Worm (Caenorhabditis elegans) whole organism, young adult: ENCODE results near the gene EEED8.4.

Experiments
- B0019.2 ChIP-seq: fragments of 200-800 bp; sonication (Bioruptor generic); conservative IDR thresholded peaks from 2 replicates; pipeline ENCODE4 v1.3.6; 2022; ENCODE audit warnings: missing genetic modification reagents, missing genetic modification characterization, missing compliant biosample characterization
- F39B2.1 ChIP-seq: fragments of 200-800 bp; sonication (Bioruptor generic); IDR thresholded peaks from 2 replicates; pipeline ENCODE4 v1.3.6; 2022; ENCODE audit warnings: missing genetic modification reagents, missing genetic modification characterization, missing compliant biosample characterization
- F52B5.7 ChIP-seq: sonication (generic microtip); optimal IDR thresholded peaks from 2 replicates; lab custom pipeline; 2016; ENCODE audit warnings: mild to moderate bottlenecking, missing genetic modification characterization, missing compliant biosample characterization
- T26A5.8 ChIP-seq: sonication (generic microtip); optimal IDR thresholded peaks from 2 replicates; lab custom pipeline; 2016; ENCODE audit warnings: missing genetic modification characterization, missing compliant biosample characterization
- Y67H2A.10 ChIP-seq: fragments of 200-800 bp; sonication (Bioruptor generic); conservative IDR thresholded peaks from 2 replicates; pipeline ENCODE4 v1.3.6; 2022; ENCODE audit warnings: missing genetic modification reagents, missing genetic modification characterization, missing compliant biosample characterization
- Y79H2A.3 ChIP-seq: fragments of 200-800 bp; sonication (Bioruptor generic); conservative IDR thresholded peaks from 2 replicates; pipeline ENCODE4 v1.3.6; 2022; ENCODE audit warnings: missing genetic modification reagents, missing genetic modification characterization, missing compliant biosample characterization
- Y95B8A.8 ChIP-seq: fragments of 200-800 bp; sonication (Bioruptor generic); IDR thresholded peaks from 2 replicates; pipeline ENCODE4 v1.3.6; 2022; ENCODE audit warnings: missing genetic modification reagents, missing genetic modification characterization, missing compliant biosample characterization
- ZK185.1 ChIP-seq: sonication (generic microtip); optimal IDR thresholded peaks from 2 replicates; lab custom pipeline; 2016; ENCODE audit warnings: mild to moderate bottlenecking, missing genetic modification characterization, missing compliant biosample characterization; ENCODE audit not compliant: poor library complexity, severe bottlenecking
- akir-1 ChIP-seq: fragments of 200-800 bp; sonication (Bioruptor generic); optimal IDR thresholded peaks from 2 replicates; lab custom pipeline; 2018; ENCODE audit warnings: mild to moderate bottlenecking, missing genetic modification characterization, moderate library complexity, missing compliant biosample characterization
- athp-1 ChIP-seq: sonication (generic microtip); optimal IDR thresholded peaks from 2 replicates; lab custom pipeline; 2017; ENCODE audit warnings: mild to moderate bottlenecking, missing genetic modification characterization, missing compliant biosample characterization
- attf-5 ChIP-seq: fragments of 200-800 bp; sonication (Bioruptor generic); optimal IDR thresholded peaks from 2 replicates; lab custom pipeline; 2018; ENCODE audit warnings: mild to moderate bottlenecking, missing genetic modification characterization, missing compliant biosample characterization
- cebp-1 ChIP-seq, 2 experiments: fragments of 200-800 bp in 1 of 2; sonication (Bioruptor generic) in 1 of 2; sonication (generic microtip) in 1 of 2; IDR thresholded peaks in 1 of 2; optimal IDR thresholded peaks in 1 of 2; 2 replicates each; pipeline versions ENCODE4 v1.3.6 to Lab custom; 2017 to 2022; ENCODE audit warnings: missing compliant biosample characterization in 2 of 2, missing genetic modification characterization in 2 of 2, mild to moderate bottlenecking in 1 of 2, missing genetic modification reagents in 1 of 2, moderate library complexity in 1 of 2
- ceh-27 ChIP-seq: fragments of 200-800 bp; sonication (Bioruptor generic); optimal IDR thresholded peaks from 2 replicates; lab custom pipeline; 2018; ENCODE audit warnings: mild to moderate bottlenecking, missing genetic modification characterization, moderate library complexity, missing compliant biosample characterization
- ceh-91 ChIP-seq: fragments of 200-800 bp; sonication (Bioruptor generic); IDR thresholded peaks from 2 replicates; pipeline ENCODE4 v1.3.6; 2022; ENCODE audit warnings: missing genetic modification reagents, missing genetic modification characterization, missing compliant biosample characterization
- die-1 ChIP-seq: sonication (generic microtip); optimal IDR thresholded peaks from 2 replicates; lab custom pipeline; 2016; ENCODE audit warnings: missing genotype, mild to moderate bottlenecking, missing genetic modification characterization, missing compliant biosample characterization
- ets-4 ChIP-seq: fragments of 200-800 bp; sonication (Bioruptor generic); optimal IDR thresholded peaks from 2 replicates; lab custom pipeline; 2018; ENCODE audit warnings: mild to moderate bottlenecking, missing genetic modification characterization, missing compliant biosample characterization
- hlh-26 ChIP-seq: fragments of 200-800 bp; sonication (Bioruptor generic); conservative IDR thresholded peaks from 2 replicates; pipeline ENCODE4 v1.3.6; 2022; ENCODE audit warnings: missing genetic modification reagents, missing genetic modification characterization, missing compliant biosample characterization
- hmg-1.2 ChIP-seq: fragments of 200-800 bp; sonication (Bioruptor generic); IDR thresholded peaks from 2 replicates; pipeline ENCODE4 v1.3.6; 2022; ENCODE audit warnings: missing genetic modification reagents, missing genetic modification characterization, missing compliant biosample characterization
- hsf-1 ChIP-seq: fragments of 200-800 bp; sonication (Bioruptor generic); IDR thresholded peaks from 2 replicates; pipeline ENCODE4 v1.3.6; 2022; ENCODE audit warnings: missing genetic modification reagents, missing genetic modification characterization, missing compliant biosample characterization
- let-607 ChIP-seq, 2 experiments: fragments of 200-800 bp in 1 of 2; sonication (Bioruptor generic) in 1 of 2; sonication (generic microtip) in 1 of 2; optimal IDR thresholded peaks; 2 replicates each; lab custom pipeline; 2016 to 2018; ENCODE audit warnings: mild to moderate bottlenecking in 2 of 2, missing compliant biosample characterization in 2 of 2, missing genetic modification characterization in 2 of 2, moderate library complexity in 2 of 2, missing genotype in 1 of 2
- lin-26 ChIP-seq: fragments of 200-800 bp; sonication (Bioruptor generic); IDR thresholded peaks from 2 replicates; pipeline ENCODE4 v1.3.6; 2022; ENCODE audit warnings: missing genetic modification reagents, missing genetic modification characterization, missing compliant biosample characterization
- lin-35 ChIP-seq, 3 experiments: fragments of 150-350 bp in 2 of 3; sonication (generic microtip) in 1 of 3; optimal IDR thresholded peaks; 2 replicates each; lab custom pipeline; 2014 to 2018; ENCODE audit warnings: missing biosample characterization in 3 of 3, missing genetic modification characterization in 3 of 3, missing genetic modification reagents in 3 of 3
- lin-54 ChIP-seq: fragments of 200-800 bp; sonication (Bioruptor generic); optimal IDR thresholded peaks from 2 replicates; lab custom pipeline; 2018; ENCODE audit warnings: mild to moderate bottlenecking, missing genetic modification characterization, missing compliant biosample characterization
- madf-8 ChIP-seq: fragments of 200-800 bp; sonication (Bioruptor generic); conservative IDR thresholded peaks from 2 replicates; pipeline ENCODE4 v1.3.6; 2022; ENCODE audit warnings: missing genetic modification reagents, missing genetic modification characterization, missing compliant biosample characterization
- nfya-1 ChIP-seq: sonication (generic microtip); optimal IDR thresholded peaks from 2 replicates; lab custom pipeline; 2017; ENCODE audit warnings: antibody characterized with exemption, missing compliant biosample characterization, missing genetic modification characterization, borderline replicate concordance; ENCODE audit not compliant: insufficient read depth
- pha-4 ChIP-seq: fragments of 150-350 bp; sonication (generic microtip); optimal IDR thresholded peaks from 2 replicates; lab custom pipeline; 2014; ENCODE audit warnings: missing biosample characterization, missing genetic modification reagents, missing genetic modification characterization
- rec-8 ChIP-seq, 2 experiments: sonication (generic microtip); optimal IDR thresholded peaks; 2 replicates each; lab custom pipeline; 2016; ENCODE audit warnings: mild to moderate bottlenecking in 2 of 2, missing genetic modification characterization in 2 of 2, missing genetic modification reagents in 2 of 2, missing genotype in 2 of 2, missing biosample characterization in 1 of 2, missing compliant biosample characterization in 1 of 2, moderate library complexity in 1 of 2
- rpc-1 ChIP-seq, 2 experiments: fragments of 150-350 bp in 1 of 2; sonication (generic microtip) in 1 of 2; optimal IDR thresholded peaks; 2 replicates each; lab custom pipeline; 2014 to 2018; ENCODE audit warnings: missing biosample characterization in 1 of 2, missing genetic modification characterization in 1 of 2, missing genetic modification reagents in 1 of 2, missing genotype in 1 of 2
- snpc-1.1 ChIP-seq: sonication (generic microtip); optimal IDR thresholded peaks from 2 replicates; lab custom pipeline; 2017; ENCODE audit warnings: missing genetic modification characterization, mild to moderate bottlenecking, missing compliant biosample characterization, antibody characterized with exemption, moderate library complexity, missing genotype, missing genetic modification reagents; ENCODE audit not compliant: insufficient read depth
- tbp1 ChIP-seq: fragments of 200-800 bp; sonication (Bioruptor generic); optimal IDR thresholded peaks from 2 replicates; lab custom pipeline; 2018; ENCODE audit warnings: mild to moderate bottlenecking, missing genetic modification characterization, missing compliant biosample characterization
- ztf-26 ChIP-seq: sonication (generic microtip); optimal IDR thresholded peaks from 2 replicates; lab custom pipeline; 2017; ENCODE audit warnings: missing genetic modification characterization, missing compliant biosample characterization

The EEED8.4 gene

DNA sequence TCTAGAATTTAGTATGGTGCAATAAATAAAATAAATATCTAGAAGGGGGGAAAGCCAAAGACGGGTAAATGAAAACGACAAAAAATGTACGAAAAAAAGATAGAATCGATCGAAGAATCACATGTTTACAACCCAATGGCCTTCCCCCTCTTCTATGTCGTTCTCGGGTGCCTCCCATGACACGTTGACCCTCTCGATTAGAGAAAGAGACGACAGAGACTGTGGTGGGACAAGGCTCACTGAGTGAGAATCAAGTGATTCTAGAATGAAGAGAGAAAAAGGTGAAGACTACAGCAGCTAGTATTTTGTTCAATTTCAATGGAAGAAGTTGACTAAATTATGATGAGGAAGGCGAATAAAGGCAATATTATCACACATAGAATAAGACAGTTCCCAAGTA lies 16.9 kb downstream of the EEED8.4 start (continued):
- peak; percentile 23 for TF ChIP-seq die-1 (tag; lab: Kevin White, UChicago)

DNA sequence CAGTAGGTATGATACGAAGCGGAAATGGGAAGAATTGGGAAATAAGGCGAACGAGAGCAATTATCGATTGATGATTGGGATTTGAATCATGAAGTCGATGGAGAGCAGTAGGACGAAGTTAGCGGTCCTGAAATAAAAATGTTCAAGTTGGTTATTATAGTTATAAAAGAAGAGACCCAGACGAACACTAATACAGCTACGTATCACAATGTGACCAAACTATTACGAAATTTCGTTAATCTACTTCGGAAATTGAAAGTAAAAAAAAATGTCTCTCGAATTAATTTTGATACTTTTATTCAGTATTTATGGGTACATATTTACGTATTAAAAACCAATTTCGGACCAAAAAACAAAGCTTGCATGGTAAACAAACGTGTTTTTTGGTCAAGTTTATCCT lies 17.4 kb downstream of the EEED8.4 start:
- peak; percentile 58 for TF ChIP-seq cebp-1 (GFP tag; IDR thresholded peaks at IDR 0.05; lab: Robert Waterston, UW)
- TF ChIP-seq cebp-1 (tag; optimal IDR thresholded peaks at IDR 0.05; lab: Kevin White, UChicago) = peak; percentile 68
- TF ChIP-seq hlh-26 = no peak

DNA sequence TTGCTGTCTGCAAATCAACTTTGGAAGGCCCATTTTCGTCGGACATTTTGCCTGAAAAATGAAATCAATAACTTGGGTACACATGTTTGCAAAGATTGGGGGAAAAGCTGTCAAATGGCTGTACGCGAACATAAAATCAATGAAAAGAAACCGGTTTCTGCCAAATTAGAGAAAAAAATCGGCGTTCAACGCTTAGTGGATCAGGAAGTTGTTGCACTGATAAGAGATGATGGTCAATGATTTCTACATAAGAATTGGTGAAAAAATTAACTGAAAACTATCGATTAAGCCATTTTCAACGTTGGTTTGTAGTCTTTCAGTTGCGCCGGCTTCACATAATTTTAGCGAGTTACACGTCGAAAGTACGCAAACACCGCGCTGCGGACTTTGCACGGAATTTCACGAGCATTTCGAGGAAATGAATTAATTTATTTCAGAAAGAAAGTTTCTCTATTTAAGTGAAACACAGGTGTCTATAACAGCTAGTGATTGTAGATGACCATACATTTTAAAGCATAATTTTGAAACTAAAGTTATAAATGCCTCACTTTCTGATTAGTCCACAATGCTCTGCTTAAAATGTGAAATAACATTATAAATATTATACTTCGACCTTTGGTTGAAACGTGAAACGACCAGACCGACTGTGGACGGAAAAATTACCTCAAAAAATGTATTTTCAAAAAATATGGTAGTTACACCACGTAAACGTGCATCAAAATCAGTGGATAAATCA lies 20.6 kb downstream of the EEED8.4 start, which contains the start of the genes F07F6.4 and F07F6.2:
F07F6.4 (minus strand) TSS at position 51 of the 736 bp plus-strand sequence.
F07F6.2 (plus strand) TSS at position 686 of the 736 bp plus-strand sequence.
- peak; percentile 14 for TF ChIP-seq attf-5 (GFP tag; lab: Kevin White, UChicago)
- TF ChIP-seq Y79H2A.3 (GFP tag; lab: Robert Waterston, UW) = no peak
- TF ChIP-seq hsf-1 (GFP tag; lab: Robert Waterston, UW) = no peak
- TF ChIP-seq let-607 (tag; optimal IDR thresholded peaks at IDR 0.05; lab: Kevin White, UChicago) = peak; percentile 89 to 94
- no peak for TF ChIP-seq madf-8
- TF ChIP-seq, all 124 proteins: peak for 2

DNA sequence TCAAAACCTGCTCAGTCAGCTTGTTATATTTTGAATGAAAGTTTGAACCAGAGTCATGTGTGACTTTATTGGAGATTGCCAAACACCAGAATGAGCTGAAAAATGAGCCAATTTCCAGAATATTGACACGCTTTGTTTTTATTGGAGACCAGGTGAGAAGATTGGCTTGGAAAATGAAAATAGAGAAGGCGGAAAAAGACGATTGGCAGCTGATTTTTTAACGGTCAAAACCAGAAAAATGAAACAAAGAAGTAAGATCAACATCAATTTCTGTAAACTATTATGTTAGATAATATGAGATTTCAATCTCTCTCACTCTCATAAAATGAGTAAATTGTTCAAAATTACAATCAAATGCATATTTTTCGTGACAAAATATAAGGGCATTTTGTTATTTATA lies 23.9 kb downstream of the EEED8.4 start, which contains the start of gene srx-114:
srx-114 (minus strand) TSS at position 101 of the 400 bp plus-strand sequence.
- no peak for TF ChIP-seq lin-35 (GFP tag; optimal IDR thresholded peaks at IDR 0.05; lab: Kevin White, UChicago)
- TF ChIP-seq ztf-26 (tag; lab: Kevin White, UChicago) = no peak
- TF ChIP-seq hsf-1 (GFP tag; lab: Robert Waterston, UW) = no peak
- TF ChIP-seq Y79H2A.3 (GFP tag; lab: Robert Waterston, UW) = no peak
- no peak for TF ChIP-seq pha-4 (tag; lab: Kevin White, UChicago)
- no peak for TF ChIP-seq tbp1
- no peak for TF ChIP-seq athp-1
- no peak for TF ChIP-seq rec-8 (tag; optimal IDR thresholded peaks at IDR 0.05; lab: Kevin White, UChicago)
- no peak for TF ChIP-seq F39B2.1 (GFP tag; lab: Robert Waterston, UW)
- no peak for TF ChIP-seq hmg-1.2

DNA sequence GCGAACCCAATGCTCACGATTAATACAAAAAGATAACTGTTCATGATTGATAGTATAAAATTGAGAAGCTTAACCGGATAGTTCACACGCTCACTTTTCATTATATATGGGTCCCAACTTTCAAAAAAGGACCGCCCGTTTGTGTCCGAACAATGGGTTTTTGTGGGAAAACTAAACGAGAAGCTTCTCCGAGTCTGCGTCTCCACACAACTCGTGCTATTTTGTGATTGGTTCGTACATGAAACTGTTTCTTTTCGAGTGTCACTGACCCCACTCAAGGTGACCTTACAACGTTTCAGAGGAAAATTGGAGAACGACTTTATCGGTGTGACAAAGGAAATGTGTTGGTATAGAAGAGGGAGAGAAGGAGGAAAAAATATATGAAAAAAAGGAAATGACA lies 27.7 kb downstream of the EEED8.4 start, which contains the start of gene dct-5:
dct-5 (minus strand) TSS at position 101 of the 400 bp plus-strand sequence.
- TF ChIP-seq lin-26 (GFP tag; lab: Robert Waterston, UW) (no peak), F52B5.7 (tag; lab: Kevin White, UChicago) (no peak), Y67H2A.10 (GFP tag; lab: Robert Waterston, UW) (no peak), ets-4 (GFP tag; lab: Kevin White, UChicago) (no peak), B0019.2 (GFP tag; lab: Robert Waterston, UW) (no peak), akir-1 (GFP tag; lab: Kevin White, UChicago) (no peak), nfya-1 (tag; lab: Kevin White, UChicago) (no peak), snpc-1.1 (tag; lab: Kevin White, UChicago) (no peak), lin-54 (GFP tag; lab: Kevin White, UChicago) (no peak), ceh-27 (GFP tag; lab: Kevin White, UChicago) (no peak), ZK185.1 (tag; lab: Kevin White, UChicago) (no peak), T26A5.8 (tag; lab: Kevin White, UChicago) (no peak), F39B2.1 (GFP tag; lab: Robert Waterston, UW) (no peak), ceh-91 (GFP tag; lab: Robert Waterston, UW) (no peak), Y95B8A.8 (GFP tag; lab: Robert Waterston, UW) (no peak), rpc-1 (optimal IDR thresholded peaks at IDR 0.05; lab: Kevin White, UChicago) (no peak), rpc-1 (tag; optimal IDR thresholded peaks at IDR 0.05; lab: Kevin White, UChicago) (no peak)
- TF ChIP-seq, all 124 proteins: peak for 0
